Worm (Caenorhabditis elegans) whole organism, early embryonic: ENCODE data around the gene ints-5.

ENCODE experiments used
- B0310.2 ChIP-seq: sonication (generic microtip); optimal IDR thresholded peaks from 2 replicates; lab custom pipeline; 2016; ENCODE audit warnings: mild to moderate bottlenecking, missing genetic modification characterization, missing compliant biosample characterization
- F13C5.2 ChIP-seq: sonication (generic microtip); optimal IDR thresholded peaks from 2 replicates; lab custom pipeline; 2017; ENCODE audit warnings: mild to moderate bottlenecking, missing genetic modification characterization, inconsistent platforms, missing compliant biosample characterization
- aly-1 ChIP-seq: sonication (generic microtip); optimal IDR thresholded peaks from 2 replicates; lab custom pipeline; 2016; ENCODE audit warnings: missing genetic modification characterization, missing compliant biosample characterization
- ama-1 ChIP-seq: fragments of 150-350 bp; optimal IDR thresholded peaks from 2 replicates; lab custom pipeline; 2014
- ceh-13 ChIP-seq: fragments of 200-800 bp; sonication (Bioruptor generic); optimal IDR thresholded peaks from 2 replicates; lab custom pipeline; 2018; ENCODE audit warnings: mild to moderate bottlenecking, missing genetic modification characterization, missing compliant biosample characterization
- ceh-36 ChIP-seq: sonication (generic microtip); optimal IDR thresholded peaks from 2 replicates; lab custom pipeline; 2016; ENCODE audit warnings: missing genetic modification characterization, inconsistent platforms, missing compliant biosample characterization
- ets-7 ChIP-seq: sonication (generic microtip); optimal IDR thresholded peaks from 2 replicates; lab custom pipeline; 2016; ENCODE audit warnings: missing genotype, missing genetic modification characterization, missing compliant biosample characterization
- flt-1 ChIP-seq: fragments of 200-800 bp; sonication (Bioruptor generic); IDR thresholded peaks from 2 replicates; pipeline ENCODE4 v1.3.6; 2022; ENCODE audit warnings: missing genetic modification characterization, missing compliant biosample characterization
- hmbx-1 ChIP-seq: sonication (generic microtip); optimal IDR thresholded peaks from 2 replicates; lab custom pipeline; 2016; ENCODE audit warnings: mild to moderate bottlenecking, missing genetic modification characterization, missing compliant biosample characterization
- hmg-4 ChIP-seq: fragments of 200-800 bp; sonication (Bioruptor generic); optimal IDR thresholded peaks from 2 replicates; lab custom pipeline; 2018; ENCODE audit warnings: mild to moderate bottlenecking, missing genetic modification characterization, missing compliant biosample characterization
- hnd-1 ChIP-seq: sonication (generic microtip); optimal IDR thresholded peaks from 2 replicates; lab custom pipeline; 2016; ENCODE audit warnings: missing genetic modification characterization, missing compliant biosample characterization
- pes-1 ChIP-seq: fragments of 200-800 bp; sonication (Bioruptor generic); IDR thresholded peaks from 2 replicates; pipeline ENCODE4 v1.3.6; 2022; ENCODE audit warnings: missing genetic modification reagents, missing genetic modification characterization, missing compliant biosample characterization
- scrt-1 ChIP-seq: fragments of 200-800 bp; sonication (Bioruptor generic); IDR thresholded peaks from 2 replicates; pipeline ENCODE4 v1.3.6; 2022; ENCODE audit warnings: missing genetic modification characterization, missing compliant biosample characterization
- sea-1 ChIP-seq: fragments of 200-800 bp; sonication (Bioruptor generic); conservative IDR thresholded peaks from 2 replicates; pipeline ENCODE4 v1.3.6; 2022; ENCODE audit warnings: missing genetic modification characterization, missing compliant biosample characterization
- tbx-11 ChIP-seq: fragments of 200-800 bp; sonication (Bioruptor generic); IDR thresholded peaks from 2 replicates; pipeline ENCODE4 v1.3.6; 2022; ENCODE audit warnings: missing genetic modification characterization, missing compliant biosample characterization
- tbx-37 ChIP-seq: fragments of 200-800 bp; sonication (Bioruptor generic); conservative IDR thresholded peaks from 2 replicates; pipeline ENCODE4 v1.3.6; 2022; ENCODE audit warnings: missing genetic modification reagents, missing genetic modification characterization, missing compliant biosample characterization
- tra-4 ChIP-seq: sonication (generic microtip); optimal IDR thresholded peaks from 2 replicates; lab custom pipeline; 2017; ENCODE audit warnings: missing genetic modification characterization, missing compliant biosample characterization

ints-5 gene

ce11 chrV:18589585-18589984 lies 55.8 kb downstream of the ints-5 start:
- peak; percentile 7 for TF ChIP-seq F13C5.2 (tag; lab: Kevin White, UChicago)
- TF ChIP-seq pes-1 (GFP tag; lab: Robert Waterston, UW): no peak
- TF ChIP-seq tbx-11 (GFP tag; lab: Robert Waterston, UW): no peak
- TF ChIP-seq tra-4 (tag; lab: Kevin White, UChicago): no peak
- no peak for TF ChIP-seq B0310.2 (tag; lab: Kevin White, UChicago)
- TF ChIP-seq hmg-4 (GFP tag; lab: Kevin White, UChicago): peak; percentile 33

DNA sequence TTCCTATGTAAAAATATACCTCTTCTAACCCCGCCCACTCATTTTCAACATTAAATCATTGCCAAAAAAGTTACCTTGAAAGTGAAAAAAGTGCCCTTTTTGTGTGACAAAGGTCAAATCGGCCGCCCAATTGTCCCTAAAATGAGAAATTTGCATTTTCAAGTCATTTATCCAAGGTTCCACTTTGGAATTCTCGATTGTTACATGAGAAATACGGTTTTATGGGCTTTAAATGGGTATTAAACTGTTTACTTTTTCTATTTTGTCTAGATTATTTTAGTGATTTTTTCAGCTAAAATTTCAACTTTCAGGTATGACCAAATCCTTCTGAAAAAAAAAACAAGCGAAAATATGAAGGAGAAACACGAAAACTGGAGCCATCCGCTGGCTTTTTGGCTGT lies 58.7 kb downstream of the ints-5 start, which contains the start of gene grdn-1:
Gene grdn-1, plus strand, starts transcription at position 301 of the 400 bp plus-strand sequence.
- no peak for TF ChIP-seq B0310.2 (tag; lab: Kevin White, UChicago)
- no peak for TF ChIP-seq sea-1 (GFP tag; lab: Robert Waterston, UW)
- no peak for TF ChIP-seq F13C5.2 (tag; lab: Kevin White, UChicago)
- TF ChIP-seq tbx-11 (GFP tag; lab: Robert Waterston, UW): no peak
- TF ChIP-seq tbx-37 (GFP tag; lab: Robert Waterston, UW): no peak
- no peak for TF ChIP-seq ama-1 (lab: Kevin White, UChicago)
- TF ChIP-seq ceh-36: no peak
- no peak for TF ChIP-seq ceh-13 (GFP tag; lab: Kevin White, UChicago)
- no peak for TF ChIP-seq ets-7
- no peak for TF ChIP-seq tra-4 (tag; lab: Kevin White, UChicago)
- no peak for TF ChIP-seq flt-1 (GFP tag; lab: Robert Waterston, UW)
- no peak for TF ChIP-seq pes-1 (GFP tag; lab: Robert Waterston, UW)
- no peak for TF ChIP-seq hmg-4 (GFP tag; lab: Kevin White, UChicago)
- no peak for TF ChIP-seq hmbx-1 (tag; lab: Kevin White, UChicago)
- TF ChIP-seq hnd-1 (tag; lab: Kevin White, UChicago): no peak
- TF ChIP-seq scrt-1 (GFP tag; lab: Robert Waterston, UW): no peak

DNA sequence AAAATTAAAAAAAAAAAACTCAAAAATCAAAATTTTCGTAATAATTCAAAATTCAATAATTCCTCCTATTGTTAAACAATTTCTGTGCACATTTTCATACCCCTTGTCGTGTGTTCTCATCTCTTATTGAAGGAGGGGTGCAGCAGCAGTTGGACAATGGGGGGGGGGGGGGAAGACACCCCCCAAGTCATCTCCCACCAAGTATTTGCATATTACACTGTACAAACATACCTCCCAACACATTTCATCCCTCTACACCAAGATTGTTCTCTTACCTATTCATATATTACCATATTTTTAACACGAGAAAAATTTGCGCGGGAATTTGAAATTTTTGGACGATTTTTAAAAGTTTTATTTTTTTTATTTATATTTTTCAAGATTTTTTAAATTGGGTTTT lies 62.5 kb downstream of the ints-5 start:
- TF ChIP-seq hmg-4 (GFP tag; lab: Kevin White, UChicago) (no peak), ets-7 (no peak), tra-4 (tag; lab: Kevin White, UChicago) (no peak), ceh-36 (no peak), aly-1 (tag; lab: Kevin White, UChicago) (no peak), ceh-13 (GFP tag; lab: Kevin White, UChicago) (no peak), sea-1 (GFP tag; lab: Robert Waterston, UW) (no peak), tbx-11 (GFP tag; lab: Robert Waterston, UW) (no peak), scrt-1 (GFP tag; lab: Robert Waterston, UW) (no peak), ama-1 (lab: Kevin White, UChicago) (no peak), tbx-37 (GFP tag; lab: Robert Waterston, UW) (no peak), hnd-1 (tag; lab: Kevin White, UChicago) (no peak), flt-1 (GFP tag; lab: Robert Waterston, UW) (no peak), B0310.2 (tag; lab: Kevin White, UChicago) (no peak), hmbx-1 (tag; lab: Kevin White, UChicago) (no peak), pes-1 (GFP tag; lab: Robert Waterston, UW) (no peak), F13C5.2 (tag; lab: Kevin White, UChicago) (no peak)

- TF ChIP-seq ceh-36 (peak; percentile 83), hmbx-1 (tag; lab: Kevin White, UChicago) (no peak)
Measured at ce11 chrV:18597779-18598178, 64.0 kb downstream of the ints-5 start.
